Fruit fly (Drosophila melanogaster) whole organism, embryonic: ENCODE data around the gene Psf2.

Experiments used
- Aef1 ChIP-seq: fragments of 200-800 bp; sonication (Bioruptor generic); IDR thresholded peaks from 3 replicates; pipeline ENCODE4 v1.3.6; 2022; ENCODE audit warnings: missing biosample characterization, missing genetic modification characterization
- BEAF-32 ChIP-seq: fragments of 200-800 bp; sonication (Bioruptor generic); optimal IDR thresholded peaks from 3 replicates; lab custom pipeline; 2017; ENCODE audit warnings: missing biosample characterization, missing genetic modification characterization, mild to moderate bottlenecking, moderate library complexity, missing genetic modification reagents
- Bgb ChIP-seq: fragments of 200-800 bp; sonication (Bioruptor generic); IDR thresholded peaks from 2 replicates; pipeline ENCODE4 v1.3.6; 2022; ENCODE audit warnings: missing biosample characterization, missing genetic modification characterization; ENCODE audit not compliant: partially characterized antibody
- C15 ChIP-seq: fragments of 200-800 bp; sonication (Bioruptor generic); IDR thresholded peaks from 3 replicates; pipeline ENCODE4 v1.3.6; 2022; ENCODE audit warnings: missing biosample characterization, missing genetic modification characterization
- CG1024 ChIP-seq: fragments of 200-800 bp; sonication (Bioruptor generic); IDR thresholded peaks from 2 replicates; pipeline ENCODE4 v1.3.6; 2022; ENCODE audit warnings: missing biosample characterization, missing genetic modification characterization
- CG10267 ChIP-seq: fragments of 200-800 bp; sonication (Bioruptor generic); optimal IDR thresholded peaks from 2 replicates; lab custom pipeline; 2018; ENCODE audit warnings: missing biosample characterization, mild to moderate bottlenecking, missing genetic modification characterization, moderate library complexity
- CG11456 ChIP-seq: fragments of 200-800 bp; sonication (Bioruptor generic); IDR thresholded peaks from 3 replicates; pipeline ENCODE4 v1.3.6; 2022; ENCODE audit warnings: missing biosample characterization, missing genetic modification characterization
- CG11695 ChIP-seq: fragments of 200-800 bp; sonication (Bioruptor generic); IDR thresholded peaks from 3 replicates; pipeline ENCODE4 v1.3.6; 2022; ENCODE audit warnings: missing biosample characterization, missing genetic modification characterization
- CG11723 ChIP-seq: fragments of 200-800 bp; sonication (Bioruptor generic); optimal IDR thresholded peaks from 2 replicates; lab custom pipeline; 2017; ENCODE audit warnings: missing biosample characterization, mild to moderate bottlenecking, missing genetic modification characterization
- CG12659 ChIP-seq: fragments of 200-800 bp; sonication (Bioruptor generic); optimal IDR thresholded peaks from 3 replicates; lab custom pipeline; 2017; ENCODE audit warnings: mild to moderate bottlenecking, missing biosample characterization, missing genetic modification reagents, missing genetic modification characterization
- CG14710 ChIP-seq: fragments of 200-800 bp; sonication (Bioruptor generic); optimal IDR thresholded peaks from 3 replicates; lab custom pipeline; 2019; ENCODE audit warnings: missing biosample characterization, mild to moderate bottlenecking, missing genetic modification characterization, moderate library complexity
- CG1529 ChIP-seq: fragments of 200-800 bp; sonication (Bioruptor generic); optimal IDR thresholded peaks from 3 replicates; lab custom pipeline; 2018; ENCODE audit warnings: missing biosample characterization, missing genetic modification characterization
- CG15514 ChIP-seq: fragments of 200-800 bp; sonication (Bioruptor generic); optimal IDR thresholded peaks from 3 replicates; lab custom pipeline; 2017; ENCODE audit warnings: missing biosample characterization, missing genetic modification characterization, mild to moderate bottlenecking, moderate library complexity, missing genetic modification reagents
- CG15601 ChIP-seq: fragments of 200-800 bp; sonication (Bioruptor generic); optimal IDR thresholded peaks from 3 replicates; lab custom pipeline; 2019; ENCODE audit warnings: missing biosample characterization, mild to moderate bottlenecking, missing genetic modification characterization, moderate library complexity
- CG16779 ChIP-seq: fragments of 200-800 bp; sonication (Bioruptor generic); IDR thresholded peaks from 2 replicates; pipeline ENCODE4 v1.3.6; 2022; ENCODE audit warnings: missing biosample characterization, missing genetic modification characterization
- CG16863 ChIP-seq: fragments of 200-800 bp; sonication (Bioruptor generic); optimal IDR thresholded peaks from 3 replicates; lab custom pipeline; 2016; ENCODE audit warnings: missing biosample characterization, missing genetic modification characterization
- CG17361 ChIP-seq: fragments of 200-800 bp; sonication (Bioruptor generic); IDR thresholded peaks from 3 replicates; pipeline ENCODE4 v1.3.6; 2022; ENCODE audit warnings: missing biosample characterization, missing genetic modification characterization
- CG17829 ChIP-seq: fragments of 200-800 bp; optimal IDR thresholded peaks from 2 replicates; lab custom pipeline; 2019; ENCODE audit warnings: missing biosample characterization, mild to moderate bottlenecking, missing genetic modification characterization, moderate library complexity
- CG17912 ChIP-seq: fragments of 200-800 bp; sonication (Bioruptor generic); optimal IDR thresholded peaks from 2 replicates; lab custom pipeline; 2018; ENCODE audit warnings: missing biosample characterization, mild to moderate bottlenecking, missing genetic modification characterization
- CG18599 ChIP-seq: fragments of 200-800 bp; sonication (Bioruptor generic); optimal IDR thresholded peaks from 3 replicates; lab custom pipeline; 2017; ENCODE audit warnings: missing biosample characterization, missing genetic modification characterization, mild to moderate bottlenecking, moderate library complexity, missing genetic modification reagents
- CG3065 ChIP-seq: fragments of 200-800 bp; sonication (Bioruptor generic); optimal IDR thresholded peaks from 2 replicates; lab custom pipeline; 2016; ENCODE audit warnings: missing biosample characterization, missing genetic modification characterization
- CG31224 ChIP-seq: fragments of 200-800 bp; sonication (Bioruptor generic); IDR thresholded peaks from 2 replicates; pipeline ENCODE4 v1.3.6; 2022; ENCODE audit warnings: missing biosample characterization, missing genetic modification characterization
- CG3163 ChIP-seq: fragments of 200-800 bp; sonication (Bioruptor generic); optimal IDR thresholded peaks from 3 replicates; lab custom pipeline; 2016; ENCODE audit warnings: missing biosample characterization, missing genetic modification characterization
- CG4820 ChIP-seq: fragments of 200-800 bp; sonication (Bioruptor generic); optimal IDR thresholded peaks from 3 replicates; lab custom pipeline; 2016; ENCODE audit warnings: missing biosample characterization, missing genetic modification characterization
- CG6791 ChIP-seq: fragments of 200-800 bp; sonication (Bioruptor generic); IDR thresholded peaks from 3 replicates; pipeline ENCODE4 v1.3.6; 2022; ENCODE audit warnings: missing biosample characterization, missing genetic modification characterization; ENCODE audit not compliant: partially characterized antibody
- CG7357 ChIP-seq: fragments of 200-800 bp; sonication (Bioruptor generic); IDR thresholded peaks from 3 replicates; pipeline ENCODE4 v1.3.6; 2022; ENCODE audit warnings: missing biosample characterization, missing genetic modification characterization
- CG8290 ChIP-seq, 3 experiments: fragments of 200-800 bp; sonication (Bioruptor generic); optimal IDR thresholded peaks; 2 replicates each; lab custom pipeline; 2016 to 2019; ENCODE audit warnings: missing biosample characterization in 3 of 3, missing genetic modification characterization in 3 of 3, mild to moderate bottlenecking in 2 of 3, moderate library complexity in 1 of 3
- CG9609 ChIP-seq: fragments of 200-800 bp; sonication (Bioruptor generic); optimal IDR thresholded peaks from 3 replicates; lab custom pipeline; 2016; ENCODE audit warnings: missing biosample characterization, missing genetic modification characterization
- CTCF ChIP-seq: fragments of 200-800 bp; sonication (Bioruptor generic); optimal IDR thresholded peaks from 2 replicates; lab custom pipeline; 2017; ENCODE audit warnings: missing biosample characterization, mild to moderate bottlenecking, missing genetic modification characterization, moderate library complexity
- CrebB ChIP-seq: fragments of 200-800 bp; sonication (Bioruptor generic); optimal IDR thresholded peaks from 3 replicates; lab custom pipeline; 2018; ENCODE audit warnings: missing biosample characterization, mild to moderate bottlenecking, missing genetic modification characterization
- E2f1 ChIP-seq: fragments of 200-800 bp; sonication (Bioruptor generic); IDR thresholded peaks from 2 replicates; pipeline ENCODE4 v1.3.6; 2022; ENCODE audit warnings: missing biosample characterization, missing genetic modification characterization
- E2f2 ChIP-seq: fragments of 200-800 bp; sonication (Bioruptor generic); IDR thresholded peaks from 2 replicates; pipeline ENCODE4 v1.3.6; 2022; ENCODE audit warnings: missing biosample characterization, missing genetic modification characterization
- Gug ChIP-seq: fragments of 200-800 bp; sonication (Bioruptor generic); IDR thresholded peaks from 4 replicates; pipeline ENCODE4 v1.3.6; 2022; ENCODE audit warnings: missing biosample characterization, missing genetic modification characterization
- HLH4C ChIP-seq: fragments of 200-800 bp; sonication (Bioruptor generic); IDR thresholded peaks from 3 replicates; pipeline ENCODE4 v1.3.6; 2022; ENCODE audit warnings: missing biosample characterization, missing genetic modification characterization; ENCODE audit not compliant: partially characterized antibody
- HmgZ ChIP-seq: fragments of 200-800 bp; sonication (Bioruptor generic); optimal IDR thresholded peaks from 2 replicates; lab custom pipeline; 2018; ENCODE audit warnings: missing biosample characterization, mild to moderate bottlenecking, missing genetic modification characterization
- MESR4 ChIP-seq: fragments of 200-800 bp; sonication (Bioruptor generic); optimal IDR thresholded peaks from 2 replicates; lab custom pipeline; 2018; ENCODE audit warnings: missing biosample characterization, mild to moderate bottlenecking, missing genetic modification characterization, moderate library complexity
- Pdp1 ChIP-seq, 2 experiments: fragments of 200-800 bp; sonication (Bioruptor generic); optimal IDR thresholded peaks; 3 replicates each; lab custom pipeline; 2016; ENCODE audit warnings: missing biosample characterization in 2 of 2, missing genetic modification characterization in 2 of 2, mild to moderate bottlenecking in 1 of 2, moderate library complexity in 1 of 2
- ato ChIP-seq: fragments of 200-800 bp; sonication (Bioruptor generic); IDR thresholded peaks from 2 replicates; pipeline ENCODE4 v1.3.6; 2022; ENCODE audit warnings: missing biosample characterization, missing genetic modification characterization; ENCODE audit not compliant: partially characterized antibody
- danr ChIP-seq: fragments of 200-800 bp; sonication (Bioruptor generic); IDR thresholded peaks from 2 replicates; pipeline ENCODE4 v1.3.6; 2022; ENCODE audit warnings: missing biosample characterization, missing genetic modification characterization
- dmrt99B ChIP-seq: fragments of 200-800 bp; sonication (Bioruptor generic); optimal IDR thresholded peaks from 2 replicates; lab custom pipeline; 2018; ENCODE audit warnings: missing biosample characterization, mild to moderate bottlenecking, missing genetic modification characterization, moderate library complexity
- ems ChIP-seq: fragments of 200-800 bp; sonication (Bioruptor generic); optimal IDR thresholded peaks from 3 replicates; lab custom pipeline; 2016; ENCODE audit warnings: missing biosample characterization, missing genetic modification characterization
- hth ChIP-seq: fragments of >200 bp; optimal IDR thresholded peaks from 2 replicates; lab custom pipeline; 2017; ENCODE audit warnings: inconsistent platforms
- oc ChIP-seq: fragments of 200-800 bp; sonication (Bioruptor generic); optimal IDR thresholded peaks from 2 replicates; lab custom pipeline; 2018; ENCODE audit warnings: missing biosample characterization, mild to moderate bottlenecking, missing genetic modification characterization, moderate library complexity
- pzg ChIP-seq: fragments of 200-800 bp; sonication (Bioruptor generic); optimal IDR thresholded peaks from 3 replicates; lab custom pipeline; 2018; ENCODE audit warnings: missing biosample characterization, mild to moderate bottlenecking, missing genetic modification characterization, moderate library complexity
- ranshi ChIP-seq: fragments of 200-800 bp; sonication (Bioruptor generic); IDR thresholded peaks from 2 replicates; pipeline ENCODE4 v1.3.6; 2022; ENCODE audit warnings: missing biosample characterization, missing genetic modification characterization
- run ChIP-seq: fragments of 200-800 bp; sonication (Bioruptor generic); optimal IDR thresholded peaks from 3 replicates; lab custom pipeline; 2018; ENCODE audit warnings: missing biosample characterization, mild to moderate bottlenecking, missing genetic modification characterization
- schlank ChIP-seq: fragments of 200-800 bp; sonication (Bioruptor generic); optimal IDR thresholded peaks from 2 replicates; lab custom pipeline; 2018; ENCODE audit warnings: missing biosample characterization, mild to moderate bottlenecking, missing genetic modification characterization
- stwl ChIP-seq: fragments of 200-800 bp; sonication (Bioruptor generic); optimal IDR thresholded peaks from 3 replicates; lab custom pipeline; 2018; ENCODE audit warnings: missing biosample characterization, mild to moderate bottlenecking, missing genetic modification characterization, moderate library complexity
- tap ChIP-seq: fragments of 200-800 bp; optimal IDR thresholded peaks from 3 replicates; lab custom pipeline; 2019; ENCODE audit warnings: missing biosample characterization, mild to moderate bottlenecking, missing genetic modification characterization, moderate library complexity
- toy ChIP-seq: fragments of 200-800 bp; sonication (Bioruptor generic); IDR thresholded peaks from 2 replicates; pipeline ENCODE4 v1.3.6; 2022; ENCODE audit warnings: missing biosample characterization, missing genetic modification characterization
- zfh1 ChIP-seq: fragments of 200-800 bp; sonication (Bioruptor generic); IDR thresholded peaks from 3 replicates; pipeline ENCODE4 v1.3.6; 2022; ENCODE audit warnings: missing biosample characterization, missing genetic modification characterization

Gene Psf2

dm6 chr2L:4345569-4346131 is 41.5 kb downstream of the Psf2 start (continued):
- peak; percentile 67 for TF ChIP-seq HmgZ
- no peak for TF ChIP-seq ato (GFP tag; lab: Robert Waterston, UW)
- TF ChIP-seq C15 (GFP tag; lab: Robert Waterston, UW): no peak
- TF ChIP-seq CG1024 (GFP tag; lab: Robert Waterston, UW): no peak
- peak; percentile 24 for TF ChIP-seq CG15514 (GFP tag; lab: Kevin White, UChicago)
- peak; percentile 41 for TF ChIP-seq CG14710
- no peak for TF ChIP-seq danr (GFP tag; lab: Robert Waterston, UW)
- TF ChIP-seq run: no peak
- TF ChIP-seq schlank (tag; lab: Kevin White, UChicago): no peak
- no peak for TF ChIP-seq HLH4C
- no peak for TF ChIP-seq Aef1 (GFP tag; lab: Robert Waterston, UW)
- no peak for TF ChIP-seq hth (lab: Kevin White, UChicago)
- TF ChIP-seq dmrt99B (tag; lab: Kevin White, UChicago): no peak
- no peak for TF ChIP-seq CG3163 (GFP tag; lab: Kevin White, UChicago)
- TF ChIP-seq CG7357: no peak
- TF ChIP-seq oc (tag; lab: Kevin White, UChicago): no peak
- TF ChIP-seq CG17361: 0 out of 3 replicates have a peak, but pooled peaks have one; percentile 26
- TF ChIP-seq CG15601 (tag; lab: Kevin White, UChicago): peak; percentile 58
- TF ChIP-seq CrebB: no peak
- no peak for TF ChIP-seq CG17829 (tag; lab: Kevin White, UChicago)
- TF ChIP-seq E2f1 (GFP tag; lab: Robert Waterston, UW): no peak
- no peak for TF ChIP-seq CG11723
- TF ChIP-seq CG8290 (GFP tag; optimal IDR thresholded peaks at IDR 0.05; lab: Kevin White, UChicago): peak; percentile 67
- peak; percentile 63 to 99 for TF ChIP-seq CG8290 (tag; optimal IDR thresholded peaks at IDR 0.05; lab: Kevin White, UChicago)
- TF ChIP-seq stwl (tag; lab: Kevin White, UChicago): peak; percentile 47
- TF ChIP-seq E2f2 (GFP tag; lab: Robert Waterston, UW): peak; percentile 94
- TF ChIP-seq toy (GFP tag; lab: Robert Waterston, UW): no peak
- TF ChIP-seq Gug (GFP tag; lab: Robert Waterston, UW): no peak
- TF ChIP-seq CG18599: no peak
- TF ChIP-seq pzg (GFP tag; lab: Kevin White, UChicago): peak; percentile 31
- peak; percentile 8 for TF ChIP-seq CG12659 (GFP tag; lab: Kevin White, UChicago)
- no peak for TF ChIP-seq CG9609 (GFP tag; lab: Kevin White, UChicago)
- TF ChIP-seq tap: no peak
- TF ChIP-seq Bgb: peak; percentile 75
- peak in 1 of 2 experiments; percentile 4 for TF ChIP-seq Pdp1 (GFP tag; optimal IDR thresholded peaks at IDR 0.05; lab: Kevin White, UChicago)
- TF ChIP-seq zfh1: peak; percentile 45; the same call in 1 of the 3 replicates
- TF ChIP-seq CG11456: no peak
- TF ChIP-seq CG16863: no peak
- no peak for TF ChIP-seq CG31224 (GFP tag; lab: Robert Waterston, UW)
- TF ChIP-seq CG1529 (GFP tag; lab: Kevin White, UChicago): no peak
- TF ChIP-seq ems (GFP tag; lab: Kevin White, UChicago): no peak
- TF ChIP-seq ranshi (GFP tag; lab: Robert Waterston, UW): no peak
- TF ChIP-seq BEAF-32: peak; percentile 51
- no peak for TF ChIP-seq MESR4 (GFP tag; lab: Kevin White, UChicago)
- no peak for TF ChIP-seq CG11695 (GFP tag; lab: Robert Waterston, UW)
- no peak for TF ChIP-seq CG6791 (GFP tag; lab: Robert Waterston, UW)
- peak; percentile 98 for TF ChIP-seq CTCF (GFP tag; lab: Kevin White, UChicago)
- peak; percentile 12 for TF ChIP-seq CG4820 (GFP tag; lab: Kevin White, UChicago)
- no peak for TF ChIP-seq CG16779 (GFP tag; lab: Robert Waterston, UW)
- TF ChIP-seq CG3065: no peak
- TF ChIP-seq CG10267 (tag; lab: Kevin White, UChicago): peak; percentile 39
- no peak for TF ChIP-seq CG17912 (GFP tag; lab: Kevin White, UChicago)
